Fruit fly (Drosophila melanogaster) whole organism, embryonic: ENCODE data around the gene Sptz.

Experiments
- Atf6 ChIP-seq: fragments of 200-800 bp; sonication (Bioruptor generic); IDR thresholded peaks from 2 replicates; pipeline ENCODE4 v1.3.6; 2022; ENCODE audit warnings: missing biosample characterization, missing genetic modification characterization
- CG12104 ChIP-seq: fragments of 200-800 bp; sonication (Bioruptor generic); optimal IDR thresholded peaks from 3 replicates; lab custom pipeline; 2016; ENCODE audit warnings: missing biosample characterization, missing genetic modification characterization
- CG12219 ChIP-seq: fragments of 200-800 bp; sonication (Bioruptor generic); optimal IDR thresholded peaks from 3 replicates; lab custom pipeline; 2018; ENCODE audit warnings: missing biosample characterization, mild to moderate bottlenecking, missing genetic modification characterization
- CG12236 ChIP-seq: fragments of 200-800 bp; sonication (Bioruptor generic); optimal IDR thresholded peaks from 2 replicates; lab custom pipeline; 2016; ENCODE audit warnings: missing biosample characterization, missing genetic modification characterization
- CG1233 ChIP-seq: fragments of 200-800 bp; sonication (Bioruptor generic); optimal IDR thresholded peaks from 4 replicates; lab custom pipeline; 2018; ENCODE audit warnings: missing biosample characterization, mild to moderate bottlenecking, missing genetic modification characterization
- CG15601 ChIP-seq: fragments of 200-800 bp; sonication (Bioruptor generic); optimal IDR thresholded peaks from 3 replicates; lab custom pipeline; 2019; ENCODE audit warnings: missing biosample characterization, mild to moderate bottlenecking, missing genetic modification characterization, moderate library complexity
- CG17359 ChIP-seq: fragments of 200-800 bp; sonication (Bioruptor generic); optimal IDR thresholded peaks from 3 replicates; lab custom pipeline; 2018; ENCODE audit warnings: missing biosample characterization, mild to moderate bottlenecking, missing genetic modification characterization, moderate library complexity
- CG18011 ChIP-seq: fragments of 200-800 bp; sonication (Bioruptor generic); optimal IDR thresholded peaks from 2 replicates; lab custom pipeline; 2017; ENCODE audit warnings: missing biosample characterization, missing genetic modification characterization, mild to moderate bottlenecking, moderate library complexity, missing genotype
- CG18764 ChIP-seq: fragments of 200-800 bp; sonication (Bioruptor generic); optimal IDR thresholded peaks from 3 replicates; lab custom pipeline; 2016; ENCODE audit warnings: missing biosample characterization, missing genetic modification characterization
- CG2116 ChIP-seq: fragments of 200-800 bp; sonication (Bioruptor generic); optimal IDR thresholded peaks from 3 replicates; lab custom pipeline; 2018; ENCODE audit warnings: missing biosample characterization, mild to moderate bottlenecking, missing genetic modification characterization
- CG30403 ChIP-seq: fragments of 200-800 bp; sonication (Bioruptor generic); optimal IDR thresholded peaks from 3 replicates; lab custom pipeline; 2016; ENCODE audit warnings: missing biosample characterization, missing genetic modification characterization
- CG32532 ChIP-seq: fragments of 200-800 bp; sonication (Bioruptor generic); IDR thresholded peaks from 2 replicates; pipeline ENCODE4 v1.3.6; 2022; ENCODE audit warnings: missing biosample characterization, missing genetic modification characterization
- CG3281 ChIP-seq: fragments of 200-800 bp; sonication (Bioruptor generic); optimal IDR thresholded peaks from 3 replicates; lab custom pipeline; 2017; ENCODE audit warnings: missing biosample characterization, mild to moderate bottlenecking, missing genetic modification characterization
- CG3407 ChIP-seq: fragments of 200-800 bp; sonication (Bioruptor generic); optimal IDR thresholded peaks from 2 replicates; lab custom pipeline; 2018; ENCODE audit warnings: missing biosample characterization, mild to moderate bottlenecking, missing genetic modification characterization
- CG34422 ChIP-seq: fragments of 200-800 bp; sonication (Bioruptor generic); IDR thresholded peaks from 3 replicates; pipeline ENCODE4 v1.3.6; 2022; ENCODE audit warnings: missing biosample characterization, missing genetic modification characterization
- CG6765 ChIP-seq: fragments of 200-800 bp; sonication (Bioruptor generic); optimal IDR thresholded peaks from 3 replicates; lab custom pipeline; 2017; ENCODE audit warnings: missing biosample characterization, mild to moderate bottlenecking, missing genetic modification characterization
- CG7987 ChIP-seq: fragments of 200-800 bp; sonication (Bioruptor generic); optimal IDR thresholded peaks from 2 replicates; lab custom pipeline; 2018; ENCODE audit warnings: missing biosample characterization, mild to moderate bottlenecking, missing genetic modification characterization, moderate library complexity
- CG8089 ChIP-seq: fragments of 200-800 bp; sonication (Bioruptor generic); optimal IDR thresholded peaks from 3 replicates; lab custom pipeline; 2016; ENCODE audit warnings: missing biosample characterization, missing genetic modification characterization
- CG9609 ChIP-seq: fragments of 200-800 bp; sonication (Bioruptor generic); optimal IDR thresholded peaks from 3 replicates; lab custom pipeline; 2016; ENCODE audit warnings: missing biosample characterization, missing genetic modification characterization
- CG9797 ChIP-seq: fragments of 200-800 bp; sonication (Bioruptor generic); optimal IDR thresholded peaks from 3 replicates; lab custom pipeline; 2018; ENCODE audit warnings: missing biosample characterization, mild to moderate bottlenecking, missing genetic modification characterization
- CG9817 ChIP-seq: fragments of 200-800 bp; sonication (Bioruptor generic); optimal IDR thresholded peaks from 2 replicates; lab custom pipeline; 2018; ENCODE audit warnings: missing biosample characterization, mild to moderate bottlenecking, missing genetic modification characterization, moderate library complexity
- CG9876 ChIP-seq: fragments of 200-800 bp; sonication (Bioruptor generic); optimal IDR thresholded peaks from 2 replicates; lab custom pipeline; 2016; ENCODE audit warnings: missing biosample characterization, missing genetic modification characterization
- Dip3 ChIP-seq: fragments of 200-800 bp; sonication (Bioruptor generic); optimal IDR thresholded peaks from 3 replicates; lab custom pipeline; 2016; ENCODE audit warnings: missing biosample characterization, missing genetic modification characterization
- ERR ChIP-seq: fragments of 200-800 bp; sonication (Bioruptor generic); optimal IDR thresholded peaks from 2 replicates; lab custom pipeline; 2016; ENCODE audit warnings: missing biosample characterization, missing genetic modification characterization
- Gug ChIP-seq: fragments of 200-800 bp; sonication (Bioruptor generic); IDR thresholded peaks from 4 replicates; pipeline ENCODE4 v1.3.6; 2022; ENCODE audit warnings: missing biosample characterization, missing genetic modification characterization
- HLH54F ChIP-seq: fragments of 200-800 bp; sonication (Bioruptor generic); optimal IDR thresholded peaks from 3 replicates; lab custom pipeline; 2016; ENCODE audit warnings: missing biosample characterization, missing genetic modification characterization
- Hey ChIP-seq: fragments of 200-800 bp; sonication (Bioruptor generic); optimal IDR thresholded peaks from 3 replicates; lab custom pipeline; 2018; ENCODE audit warnings: missing biosample characterization, mild to moderate bottlenecking, missing genetic modification characterization
- Hr3 ChIP-seq: fragments of 200-800 bp; sonication (Bioruptor generic); optimal IDR thresholded peaks from 3 replicates; lab custom pipeline; 2016; ENCODE audit warnings: missing biosample characterization, missing genetic modification characterization
- Hr39 ChIP-seq: fragments of >200 bp; optimal IDR thresholded peaks from 2 replicates; lab custom pipeline; 2017
- MESR4 ChIP-seq: fragments of 200-800 bp; sonication (Bioruptor generic); optimal IDR thresholded peaks from 2 replicates; lab custom pipeline; 2018; ENCODE audit warnings: missing biosample characterization, mild to moderate bottlenecking, missing genetic modification characterization, moderate library complexity
- NK7.1 ChIP-seq: fragments of 200-800 bp; sonication (Bioruptor generic); optimal IDR thresholded peaks from 3 replicates; lab custom pipeline; 2016; ENCODE audit warnings: missing biosample characterization, missing genetic modification characterization
- Nf-YB ChIP-seq: fragments of 200-800 bp; sonication (Bioruptor generic); optimal IDR thresholded peaks from 3 replicates; lab custom pipeline; 2019; ENCODE audit warnings: missing biosample characterization, mild to moderate bottlenecking, missing genetic modification characterization, moderate library complexity
- Oli ChIP-seq: fragments of 200-800 bp; sonication (Bioruptor generic); optimal IDR thresholded peaks from 2 replicates; lab custom pipeline; 2018; ENCODE audit warnings: missing biosample characterization, mild to moderate bottlenecking, missing genetic modification characterization, moderate library complexity
- abd-A ChIP-seq: fragments of 200-800 bp; sonication (Bioruptor generic); optimal IDR thresholded peaks from 3 replicates; lab custom pipeline; 2019; ENCODE audit warnings: missing biosample characterization, mild to moderate bottlenecking, missing genetic modification characterization, moderate library complexity
- ash1 ChIP-seq: fragments of 200-800 bp; sonication (Bioruptor generic); optimal IDR thresholded peaks from 2 replicates; lab custom pipeline; 2018; ENCODE audit warnings: missing biosample characterization, mild to moderate bottlenecking, missing genetic modification characterization
- cwo ChIP-seq: fragments of 200-800 bp; sonication (Bioruptor generic); optimal IDR thresholded peaks from 3 replicates; lab custom pipeline; 2017; ENCODE audit warnings: missing biosample characterization, missing genetic modification characterization, mild to moderate bottlenecking, moderate library complexity, missing genetic modification reagents
- fd64A ChIP-seq: fragments of 200-800 bp; sonication (Bioruptor generic); optimal IDR thresholded peaks from 3 replicates; lab custom pipeline; 2018; ENCODE audit warnings: missing biosample characterization, mild to moderate bottlenecking, missing genetic modification characterization
- gcm ChIP-seq: fragments of 200-800 bp; sonication (Bioruptor generic); optimal IDR thresholded peaks from 2 replicates; lab custom pipeline; 2019; ENCODE audit warnings: missing biosample characterization, mild to moderate bottlenecking, missing genetic modification characterization, moderate library complexity
- ind ChIP-seq: fragments of 200-800 bp; sonication (Bioruptor generic); optimal IDR thresholded peaks from 3 replicates; lab custom pipeline; 2016; ENCODE audit warnings: missing biosample characterization, missing genetic modification characterization
- kay ChIP-seq: fragments of 200-800 bp; sonication (Bioruptor generic); optimal IDR thresholded peaks from 2 replicates; lab custom pipeline; 2016; ENCODE audit warnings: missing biosample characterization, missing genetic modification characterization
- maf-S ChIP-seq: fragments of 200-800 bp; sonication (Bioruptor generic); optimal IDR thresholded peaks from 2 replicates; lab custom pipeline; 2016; ENCODE audit warnings: missing biosample characterization, missing genetic modification characterization
- nerfin-2 ChIP-seq: fragments of 200-800 bp; sonication (Bioruptor generic); IDR thresholded peaks from 2 replicates; pipeline ENCODE4 v1.3.6; 2022; ENCODE audit warnings: missing biosample characterization, missing genetic modification characterization; ENCODE audit not compliant: partially characterized antibody
- pnt ChIP-seq: fragments of 200-800 bp; sonication (Bioruptor generic); optimal IDR thresholded peaks from 3 replicates; lab custom pipeline; 2016; ENCODE audit warnings: missing biosample characterization, missing genetic modification characterization
- prd ChIP-seq, 3 experiments: fragments of >200 bp in 2 of 3; fragments of 200-800 bp in 1 of 3; sonication (Bioruptor generic) in 1 of 3; optimal IDR thresholded peaks in 2 of 3; IDR thresholded peaks in 1 of 3; 2 replicates in 2 of 3; 3 replicates in 1 of 3; pipeline versions ENCODE4 v1.3.6 to Lab custom; 2017 to 2022; ENCODE audit warnings: missing biosample characterization in 1 of 3, missing genetic modification characterization in 1 of 3
- slp2 ChIP-seq: fragments of 200-800 bp; sonication (Bioruptor generic); optimal IDR thresholded peaks from 2 replicates; lab custom pipeline; 2016; ENCODE audit warnings: missing biosample characterization, missing genetic modification characterization
- tgo ChIP-seq: fragments of 200-800 bp; sonication (Bioruptor generic); IDR thresholded peaks from 3 replicates; pipeline ENCODE4 v1.3.6; 2022; ENCODE audit warnings: missing biosample characterization, missing genetic modification characterization
- tin ChIP-seq: fragments of 200-800 bp; sonication (Bioruptor generic); optimal IDR thresholded peaks from 3 replicates; lab custom pipeline; 2016; ENCODE audit warnings: missing biosample characterization, missing genetic modification characterization
- tll ChIP-seq, 2 experiments: fragments of 200-800 bp in 1 of 2; fragments of >200 bp in 1 of 2; sonication (Bioruptor generic) in 1 of 2; optimal IDR thresholded peaks; 2 replicates each; lab custom pipeline; 2017 to 2019; ENCODE audit warnings: missing biosample characterization in 2 of 2, missing genetic modification characterization in 2 of 2, mild to moderate bottlenecking in 1 of 2, moderate library complexity in 1 of 2
- twi ChIP-seq: fragments of 200-800 bp; optimal IDR thresholded peaks from 2 replicates; lab custom pipeline; 2019; ENCODE audit warnings: missing biosample characterization, mild to moderate bottlenecking, missing genetic modification characterization, moderate library complexity

Sptz gene

DNA sequence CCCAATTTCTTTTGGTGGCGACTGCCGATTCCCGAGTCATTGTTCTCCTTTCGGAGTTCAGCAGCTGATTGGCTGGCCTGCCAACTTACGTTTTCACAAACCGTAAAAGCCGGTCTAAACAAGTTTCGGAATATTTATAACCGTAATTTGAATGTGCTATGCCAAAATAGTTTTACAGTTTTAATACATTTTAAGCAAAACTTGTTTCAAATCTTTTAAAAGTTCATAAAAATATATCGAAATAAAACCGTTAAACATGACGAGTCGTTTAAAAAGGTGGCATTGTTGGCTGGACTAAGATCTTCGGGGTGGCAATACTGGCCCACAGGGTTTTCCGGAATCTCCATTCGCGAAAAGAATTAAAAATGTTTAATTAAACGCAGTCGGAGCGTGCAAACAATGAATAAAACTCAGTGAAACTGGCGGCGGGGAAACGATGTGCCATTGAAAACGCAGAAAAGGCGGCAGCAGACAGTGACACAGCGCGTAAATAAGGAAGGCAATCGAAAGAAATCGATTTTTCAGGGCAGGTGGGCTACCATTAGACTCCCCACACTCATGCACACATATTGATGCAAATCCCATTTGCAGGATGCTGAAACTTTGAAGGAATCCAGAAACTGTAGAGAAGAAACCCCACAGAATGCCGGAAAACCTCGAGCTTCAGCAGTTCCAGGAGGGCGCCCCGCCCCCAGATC lies 13.8 kb downstream of the Sptz start, which contains the start of the genes Exd2 and CG5281 (continued):
- TF ChIP-seq maf-S (peak; percentile 5), tll (GFP tag; optimal IDR thresholded peaks at IDR 0.05; lab: Kevin White, UChicago) (peak in 1 of 2 experiments; percentile 4), CG17359 (tag; lab: Kevin White, UChicago) (peak; percentile 53), gcm (peak; percentile 46), CG12236 (GFP tag; lab: Kevin White, UChicago) (peak; percentile 43), CG18764 (GFP tag; lab: Kevin White, UChicago) (peak; percentile 41), ERR (GFP tag; lab: Kevin White, UChicago) (peak; percentile 37), Oli (tag; lab: Kevin White, UChicago) (peak; percentile 48), Dip3 (GFP tag; lab: Kevin White, UChicago) (peak; percentile 50), tin (GFP tag; lab: Kevin White, UChicago) (peak; percentile 59), CG9609 (GFP tag; lab: Kevin White, UChicago) (peak; percentile 37), CG9797 (GFP tag; lab: Kevin White, UChicago) (peak; percentile 36), CG3281 (GFP tag; lab: Kevin White, UChicago) (peak; percentile 44), CG2116 (GFP tag; lab: Kevin White, UChicago) (peak; percentile 87), twi (tag; lab: Kevin White, UChicago) (peak; percentile 47), Hey (tag; lab: Kevin White, UChicago) (peak; percentile 21), prd (optimal IDR thresholded peaks at IDR 0.05; lab: Kevin White, UChicago) (no peak), prd (GFP tag; IDR thresholded peaks at IDR 0.05; lab: Robert Waterston, UW) (0 out of 3 replicates have a peak, but pooled peaks have one; percentile 22), CG3407 (GFP tag; lab: Kevin White, UChicago) (peak; percentile 49), CG18011 (peak; percentile 43), kay (GFP tag; lab: Kevin White, UChicago) (peak; percentile 46), CG6765 (GFP tag; lab: Kevin White, UChicago) (peak; percentile 12), CG9876 (peak; percentile 21), CG12219 (peak; percentile 30), nerfin-2 (GFP tag; lab: Robert Waterston, UW) (no peak), NK7.1 (GFP tag; lab: Kevin White, UChicago) (peak; percentile 15), CG12104 (no peak), CG34422 (GFP tag; lab: Robert Waterston, UW) (peak; percentile 55; the same call in 1 of the 3 replicates), CG8089 (GFP tag; lab: Kevin White, UChicago) (peak; percentile 35), slp2 (peak; percentile 36), ind (GFP tag; lab: Kevin White, UChicago) (peak; percentile 28), Gug (no peak), Hr39 (lab: Kevin White, UChicago) (no peak), ash1 (no peak), Hr3 (peak; percentile 42), CG30403 (GFP tag; lab: Kevin White, UChicago) (peak; percentile 68), HLH54F (GFP tag; lab: Kevin White, UChicago) (peak; percentile 55), CG9817 (peak; percentile 50), pnt (GFP tag; lab: Kevin White, UChicago) (peak; percentile 13), MESR4 (GFP tag; lab: Kevin White, UChicago) (peak; percentile 43), abd-A (no peak), Atf6 (GFP tag; lab: Robert Waterston, UW) (peak; percentile 17; the same call in 1 of the 2 replicates), CG15601 (tag; lab: Kevin White, UChicago) (peak; percentile 52), CG1233 (GFP tag; lab: Kevin White, UChicago) (peak; percentile 9), CG32532 (GFP tag; lab: Robert Waterston, UW) (no peak), fd64A (no peak), Nf-YB (GFP tag; lab: Kevin White, UChicago) (no peak), cwo (GFP tag; lab: Kevin White, UChicago) (peak; percentile 16), tgo (GFP tag; lab: Robert Waterston, UW) (peak; percentile 14; the same call in 1 of the 3 replicates), CG7987 (GFP tag; lab: Kevin White, UChicago) (peak; percentile 20)
